Fruit fly (Drosophila melanogaster) Kc167 (cell line): ENCODE results near the gene CG15399.

Source experiments
- h ChIP-seq: fragments of >200 bp; optimal IDR thresholded peaks from 3 replicates; lab custom pipeline; 2018; ENCODE audit warnings: missing external identifiers
- psq ChIP-seq: fragments of >200 bp; optimal IDR thresholded peaks from 2 replicates; lab custom pipeline; 2017; ENCODE audit warnings: missing external identifiers

- TF ChIP-seq psq (lab: Kevin White, UChicago) (no peak), h (lab: Kevin White, UChicago) (no peak)
Measured at dm6 chr2L:2750337-2751084, 21.1 kb downstream of the CG15399 start.
